Worm (Caenorhabditis elegans) whole organism, midembryonic: Measurements from ENCODE around the gene K07H8.9.

Experiments used
- T22C8.4 ChIP-seq: fragments of 200-800 bp; sonication (Bioruptor generic); IDR thresholded peaks from 2 replicates; pipeline ENCODE4 v1.3.6; 2022; ENCODE audit warnings: missing genetic modification characterization, missing compliant biosample characterization
- cog-1 ChIP-seq: sonication (generic microtip); optimal IDR thresholded peaks from 2 replicates; lab custom pipeline; 2016; ENCODE audit warnings: missing genetic modification characterization, missing compliant biosample characterization
- flt-1 ChIP-seq: fragments of 200-800 bp; sonication (Bioruptor generic); IDR thresholded peaks from 2 replicates; pipeline ENCODE4 v1.3.6; 2022; ENCODE audit warnings: missing genetic modification characterization, missing compliant biosample characterization
- klf-2 ChIP-seq: fragments of 200-800 bp; sonication (Bioruptor generic); conservative IDR thresholded peaks from 2 replicates; pipeline ENCODE4 v1.3.6; 2022; ENCODE audit warnings: missing genetic modification reagents, missing genetic modification characterization, missing compliant biosample characterization
- med-1 ChIP-seq: sonication (generic microtip); optimal IDR thresholded peaks from 2 replicates; lab custom pipeline; 2017; ENCODE audit warnings: missing genetic modification characterization, mild to moderate bottlenecking, missing compliant biosample characterization, antibody characterized with exemption, missing genetic modification reagents; ENCODE audit not compliant: insufficient read depth
- ref-1 ChIP-seq: fragments of 200-800 bp; sonication (Bioruptor generic); conservative IDR thresholded peaks from 2 replicates; pipeline ENCODE4 v1.3.6; 2022; ENCODE audit warnings: missing genetic modification reagents, missing genetic modification characterization, missing compliant biosample characterization
- tab-1 ChIP-seq: fragments of 200-800 bp; sonication (Bioruptor generic); IDR thresholded peaks from 2 replicates; pipeline ENCODE4 v1.3.6; 2022; ENCODE audit warnings: missing genetic modification characterization, missing compliant biosample characterization
- ztf-23 ChIP-seq: fragments of 200-800 bp; sonication (Bioruptor generic); IDR thresholded peaks from 2 replicates; pipeline ENCODE4 v1.3.6; 2022; ENCODE audit warnings: missing genetic modification reagents, missing genetic modification characterization, missing compliant biosample characterization
- ztf-29 ChIP-seq: fragments of 200-800 bp; sonication (Bioruptor generic); IDR thresholded peaks from 2 replicates; pipeline ENCODE4 v1.3.6; 2022; ENCODE audit warnings: missing genetic modification reagents, missing genetic modification characterization, missing compliant biosample characterization

The K07H8.9 gene

DNA sequence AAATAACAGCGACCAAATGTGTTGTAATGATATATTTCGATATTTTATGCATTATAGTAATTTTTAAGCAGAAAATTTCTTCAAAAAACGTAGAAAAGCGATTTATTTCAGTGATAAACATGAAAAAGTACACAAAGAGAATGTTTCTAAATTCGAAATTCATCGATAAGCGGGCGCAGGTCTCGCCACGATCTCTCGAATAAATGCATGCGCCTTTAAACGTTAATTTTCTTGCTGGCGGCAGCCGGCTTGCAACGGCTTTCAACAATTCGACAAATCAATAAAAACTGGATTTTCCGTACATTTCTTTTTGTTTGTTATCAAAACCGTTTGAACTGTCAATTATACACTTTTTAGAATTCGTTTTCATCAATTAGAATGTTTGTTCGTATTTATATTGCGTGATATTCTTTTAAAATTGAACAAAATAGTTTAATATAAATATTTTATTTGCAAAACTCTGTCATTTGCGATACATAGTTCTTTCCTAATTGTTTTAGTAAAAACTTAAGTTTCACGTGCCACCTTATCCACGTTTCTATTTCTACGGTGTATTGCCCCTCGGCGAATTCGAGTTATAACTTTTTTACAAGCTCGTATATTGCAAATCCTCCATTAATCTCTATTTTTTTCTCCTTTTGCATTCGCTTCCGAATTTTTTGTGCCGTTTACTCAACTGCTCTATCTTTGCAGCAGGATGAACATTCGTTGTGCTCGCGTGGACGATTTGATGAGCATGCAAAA lies 3.5 kb upstream of the K07H8.9 start, which contains the start of gene daf-31:
Gene daf-31 (plus strand): TSS at position 694 of the 744 bp plus-strand sequence.
- TF ChIP-seq ztf-23 (no peak), ztf-29 (GFP tag; lab: Robert Waterston, UW) (0 out of 2 replicates have a peak, but pooled peaks have one; percentile 39)

DNA sequence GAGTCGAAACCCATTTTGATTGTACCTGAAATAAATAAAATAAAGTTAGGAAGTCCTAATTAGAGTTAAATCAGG lies 3.1 kb upstream of the K07H8.9 start, which contains the start of gene nucl-1:
Gene nucl-1 (minus strand): TSS at position 26 of the 75 bp plus-strand sequence.
- TF ChIP-seq ztf-29 (GFP tag; lab: Robert Waterston, UW) (no peak), klf-2 (no peak), cog-1 (tag; lab: Kevin White, UChicago) (no peak), ref-1 (GFP tag; lab: Robert Waterston, UW) (no peak), med-1 (GFP tag; lab: Kevin White, UChicago) (no peak), T22C8.4 (GFP tag; lab: Robert Waterston, UW) (no peak), flt-1 (GFP tag; lab: Robert Waterston, UW) (no peak), ztf-23 (no peak), tab-1 (GFP tag; lab: Robert Waterston, UW) (no peak)

DNA sequence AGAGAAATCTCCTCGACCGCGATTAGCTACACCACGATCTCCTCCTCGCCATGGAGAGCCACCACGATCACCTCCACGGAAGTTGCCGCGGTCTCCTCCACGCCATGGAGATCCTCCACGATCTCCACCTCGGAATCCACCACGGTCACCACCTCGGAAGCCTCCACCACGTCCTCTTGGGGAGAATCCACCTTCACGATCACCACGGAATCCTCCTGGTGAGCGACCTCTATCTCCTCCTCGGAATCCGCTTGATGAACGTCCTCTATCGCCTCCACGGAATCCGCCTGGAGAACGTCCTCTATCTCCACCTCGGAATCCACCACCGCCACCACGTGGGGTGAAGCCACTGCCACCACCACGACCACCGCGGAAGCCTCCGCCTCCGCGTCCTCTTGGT lies 2.8 kb upstream of the K07H8.9 start:
- TF ChIP-seq T22C8.4 (GFP tag; lab: Robert Waterston, UW) (no peak), klf-2 (no peak), ztf-23 (no peak), ztf-29 (GFP tag; lab: Robert Waterston, UW) (no peak), cog-1 (tag; lab: Kevin White, UChicago) (no peak)

DNA sequence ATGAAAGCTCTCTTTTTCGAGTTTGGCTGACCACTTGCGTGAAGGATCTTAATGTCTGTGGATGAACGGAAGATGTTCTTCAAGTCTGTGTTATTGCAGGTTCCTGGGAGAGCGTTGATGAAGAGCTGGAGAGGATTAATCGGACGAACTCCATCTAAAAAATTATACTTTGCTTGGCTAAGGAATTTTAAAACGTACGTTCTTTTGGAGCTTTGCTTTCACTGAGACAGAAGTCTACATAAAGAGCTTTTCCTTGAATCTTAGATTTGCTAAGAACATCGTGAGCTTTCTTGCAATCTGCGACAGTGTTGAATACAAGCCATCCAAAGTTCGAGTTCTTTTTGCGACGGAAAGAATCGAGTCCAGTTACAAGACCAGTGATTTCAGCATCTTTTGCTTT lies 1.0 kb upstream of the K07H8.9 start:
- TF ChIP-seq med-1 (GFP tag; lab: Kevin White, UChicago) (no peak), ref-1 (GFP tag; lab: Robert Waterston, UW) (no peak), cog-1 (tag; lab: Kevin White, UChicago) (no peak), flt-1 (GFP tag; lab: Robert Waterston, UW) (no peak), klf-2 (no peak), tab-1 (GFP tag; lab: Robert Waterston, UW) (no peak), ztf-29 (GFP tag; lab: Robert Waterston, UW) (no peak), T22C8.4 (GFP tag; lab: Robert Waterston, UW) (no peak), ztf-23 (no peak)

DNA sequence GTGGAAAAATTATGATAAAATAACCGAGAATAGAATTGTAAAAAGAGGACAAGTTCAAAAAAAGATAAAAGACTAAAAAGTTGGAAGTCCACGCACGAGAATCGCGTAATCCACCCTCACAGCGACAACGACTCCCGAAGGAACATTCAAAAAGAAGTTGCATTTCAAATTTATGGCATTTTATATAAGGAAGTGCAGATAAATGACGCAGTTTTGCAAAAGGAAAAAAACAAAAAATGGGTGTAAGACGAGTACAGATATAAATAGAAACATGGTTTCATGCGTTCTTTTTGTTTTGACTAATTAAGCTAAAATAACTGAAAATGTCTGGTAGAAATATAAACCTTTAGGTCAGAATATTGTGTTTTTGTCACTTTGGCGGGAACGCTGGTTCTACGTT lies 3.1 kb downstream of the K07H8.9 start:
- TF ChIP-seq ztf-23 = no peak
- no peak for TF ChIP-seq flt-1 (GFP tag; lab: Robert Waterston, UW)
- no peak for TF ChIP-seq tab-1 (GFP tag; lab: Robert Waterston, UW)
- no peak for TF ChIP-seq cog-1 (tag; lab: Kevin White, UChicago)
- no peak for TF ChIP-seq ztf-29 (GFP tag; lab: Robert Waterston, UW)
- no peak for TF ChIP-seq T22C8.4 (GFP tag; lab: Robert Waterston, UW)
- no peak for TF ChIP-seq ref-1 (GFP tag; lab: Robert Waterston, UW)
- TF ChIP-seq med-1 (GFP tag; lab: Kevin White, UChicago) = no peak
- TF ChIP-seq klf-2 = no peak

DNA sequence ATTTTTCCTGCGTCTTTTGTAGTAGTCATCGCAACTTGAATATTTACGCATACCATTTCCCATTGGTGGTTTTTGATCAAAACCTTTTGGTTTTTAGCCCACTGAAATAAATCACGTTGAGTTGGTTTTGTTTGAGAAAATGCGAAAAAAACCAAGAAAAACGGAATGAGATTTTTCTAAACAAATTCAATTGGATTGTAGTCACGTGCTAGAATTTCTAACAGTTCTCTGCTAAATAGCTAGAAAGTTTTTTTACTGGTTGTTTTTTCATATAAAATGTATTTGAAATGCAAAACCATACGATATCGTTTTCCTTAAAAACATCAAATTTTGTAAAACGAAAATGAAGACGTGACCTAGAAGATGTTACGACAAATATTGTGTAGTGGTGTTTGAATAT lies 9.7 kb downstream of the K07H8.9 start, which contains the start of gene K07H8.12:
Gene K07H8.12 (minus strand): TSS at position 101 of the 400 bp plus-strand sequence.
- no peak for TF ChIP-seq tab-1 (GFP tag; lab: Robert Waterston, UW)

DNA sequence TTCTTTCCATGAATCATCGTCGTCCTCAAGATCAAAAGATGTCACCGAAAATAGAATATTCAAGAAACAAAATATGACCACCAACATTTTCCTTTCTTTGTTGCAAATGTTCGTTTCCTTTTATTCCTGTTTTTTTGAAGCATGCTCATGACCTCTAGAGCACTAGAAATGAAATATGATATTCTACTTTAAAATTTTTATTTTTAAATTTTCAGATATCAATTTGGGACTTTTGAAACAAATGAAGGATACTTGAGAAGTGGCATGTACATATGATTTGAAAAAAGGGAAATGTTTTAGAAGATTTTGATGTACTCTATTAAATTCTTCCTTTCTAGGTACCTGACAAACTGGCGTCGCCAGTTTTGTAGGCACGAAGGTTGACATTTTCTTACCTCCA lies 11.0 kb downstream of the K07H8.9 start, which contains the start of gene K07H8.11:
Gene K07H8.11 (minus strand): TSS at position 101 of the 400 bp plus-strand sequence.
- TF ChIP-seq klf-2 (no peak), flt-1 (GFP tag; lab: Robert Waterston, UW) (no peak), ztf-29 (GFP tag; lab: Robert Waterston, UW) (no peak), ref-1 (GFP tag; lab: Robert Waterston, UW) (no peak), ztf-23 (no peak), cog-1 (tag; lab: Kevin White, UChicago) (no peak), tab-1 (GFP tag; lab: Robert Waterston, UW) (no peak), T22C8.4 (GFP tag; lab: Robert Waterston, UW) (no peak), med-1 (GFP tag; lab: Kevin White, UChicago) (no peak)

DNA sequence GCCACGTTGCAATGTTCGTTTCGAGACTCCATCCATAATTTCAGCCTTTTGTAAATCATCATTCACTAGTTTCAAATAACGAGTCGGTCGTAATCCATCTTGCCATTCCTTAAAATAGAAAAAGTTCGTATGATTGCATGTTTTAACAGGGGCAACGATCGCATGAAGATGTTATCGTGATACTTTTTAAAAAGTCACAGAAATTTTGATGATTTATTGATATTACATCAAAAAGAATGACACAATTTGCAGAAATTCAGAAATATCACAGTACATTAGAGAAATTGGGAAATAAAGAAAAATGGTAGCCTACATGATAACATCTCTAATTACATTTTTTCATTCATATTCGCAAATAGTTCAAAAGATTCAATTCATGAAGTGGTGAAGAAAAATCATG lies 12.9 kb downstream of the K07H8.9 start:
- TF ChIP-seq T22C8.4 (GFP tag; lab: Robert Waterston, UW) (no peak), ref-1 (GFP tag; lab: Robert Waterston, UW) (no peak), cog-1 (tag; lab: Kevin White, UChicago) (no peak), tab-1 (GFP tag; lab: Robert Waterston, UW) (no peak), klf-2 (no peak), ztf-23 (no peak), flt-1 (GFP tag; lab: Robert Waterston, UW) (no peak), ztf-29 (GFP tag; lab: Robert Waterston, UW) (no peak), med-1 (GFP tag; lab: Kevin White, UChicago) (no peak)

DNA sequence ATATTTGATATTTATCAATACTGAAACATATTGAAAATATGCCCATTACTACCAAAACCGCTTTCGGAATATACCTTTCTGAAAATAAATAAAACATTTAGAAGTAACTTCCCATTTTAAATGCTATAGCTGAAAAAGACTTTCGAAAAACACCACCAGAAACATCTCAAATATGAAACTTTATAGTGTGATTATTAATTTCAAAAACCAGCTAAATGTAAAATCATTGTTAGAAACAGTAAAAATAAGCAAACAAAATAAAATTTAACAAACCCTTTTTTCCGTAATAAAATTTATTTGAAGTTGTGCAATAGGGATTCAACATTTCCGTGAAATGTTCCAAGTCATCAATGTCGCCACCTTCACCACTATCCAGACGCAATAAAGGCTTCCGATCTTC lies 18.3 kb downstream of the K07H8.9 start, which contains the start of the genes K07H8.5 and K07H8.8:
Gene K07H8.5 (plus strand): TSS at position 301 of the 400 bp plus-strand sequence.
Gene K07H8.8 (minus strand): TSS at position 389 of the 400 bp plus-strand sequence.
- no peak for TF ChIP-seq tab-1 (GFP tag; lab: Robert Waterston, UW)
- no peak for TF ChIP-seq T22C8.4 (GFP tag; lab: Robert Waterston, UW)
- no peak for TF ChIP-seq med-1 (GFP tag; lab: Kevin White, UChicago)
- TF ChIP-seq ztf-29 (GFP tag; lab: Robert Waterston, UW) = no peak
- TF ChIP-seq klf-2 = no peak
- no peak for TF ChIP-seq flt-1 (GFP tag; lab: Robert Waterston, UW)
- no peak for TF ChIP-seq ref-1 (GFP tag; lab: Robert Waterston, UW)
